Worm (Caenorhabditis elegans): Measurements from ENCODE around the gene Y2H9A.6.

Y2H9A.6 gene

DNA sequence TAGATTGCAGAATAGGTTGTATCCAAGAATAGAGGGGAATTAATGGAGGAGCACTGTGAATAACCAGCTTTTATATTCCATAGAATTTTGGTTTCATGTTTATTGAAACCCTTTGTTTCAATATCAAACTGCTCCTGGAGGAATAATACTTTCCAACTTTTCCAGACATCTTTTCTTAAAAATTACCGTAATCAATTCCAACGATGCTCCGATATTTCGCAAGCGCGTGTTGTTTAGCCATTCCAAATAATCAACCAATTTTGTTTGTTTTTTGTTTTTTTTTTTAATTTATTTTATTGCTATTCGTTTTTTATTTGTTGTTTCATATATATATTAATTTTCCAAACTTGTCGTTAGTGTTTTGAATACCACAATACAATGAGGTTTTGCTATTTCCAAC, 37.6 kb upstream of the Y2H9A.6 start, which contains the start of gene cutl-1:
TSS of gene cutl-1 (minus strand) at position 83 of the 400 bp plus-strand sequence.
- TF ChIP-seq nhr-85 (tag), result no peak
- TF ChIP-seq dpl-1 (GFP tag; optimal IDR thresholded peaks at IDR 0.05), result peak in 1 of 3 experiments; percentile 13
- no peak for TF ChIP-seq nhr-77 (tag; optimal IDR thresholded peaks at IDR 0.05)
- TF ChIP-seq lsy-2 (tag; optimal IDR thresholded peaks at IDR 0.05), result peak in 1 of 2 experiments; percentile 55
- TF ChIP-seq unc-30 (tag; optimal IDR thresholded peaks at IDR 0.05), result no peak

- peak; percentile 67 for TF ChIP-seq nhr-85 (tag)
- TF ChIP-seq lin-13 (GFP tag; optimal IDR thresholded peaks at IDR 0.05), result no peak
- TF ChIP-seq dpl-1 (GFP tag; optimal IDR thresholded peaks at IDR 0.05), result peak in 1 of 3 experiments; percentile 2
- TF ChIP-seq blmp-1 (tag; optimal IDR thresholded peaks at IDR 0.05), result peak; percentile 96
- TF ChIP-seq pag-3 (tag; optimal IDR thresholded peaks at IDR 0.05; ENCODE audit: borderline replicate concordance, insufficient read depth), result no peak
Measured at ce11 chrV:13406511-13406910, 37.1 kb upstream of the Y2H9A.6 start, which contains the start of gene F53F1.2. Gene F53F1.2 (plus strand): TSS chrV:13406816.

ce11 chrV:13407913-13408312, 35.7 kb upstream of the Y2H9A.6 start, which contains the start of gene F53F1.3:
Gene F53F1.3 (plus strand): TSS chrV:13408242.
- TF ChIP-seq elt-2 (tag; optimal IDR thresholded peaks at IDR 0.05) (peak; percentile 14), nhr-90 (tag; optimal IDR thresholded peaks at IDR 0.05; ENCODE audit: poor library complexity) (no peak)

DNA sequence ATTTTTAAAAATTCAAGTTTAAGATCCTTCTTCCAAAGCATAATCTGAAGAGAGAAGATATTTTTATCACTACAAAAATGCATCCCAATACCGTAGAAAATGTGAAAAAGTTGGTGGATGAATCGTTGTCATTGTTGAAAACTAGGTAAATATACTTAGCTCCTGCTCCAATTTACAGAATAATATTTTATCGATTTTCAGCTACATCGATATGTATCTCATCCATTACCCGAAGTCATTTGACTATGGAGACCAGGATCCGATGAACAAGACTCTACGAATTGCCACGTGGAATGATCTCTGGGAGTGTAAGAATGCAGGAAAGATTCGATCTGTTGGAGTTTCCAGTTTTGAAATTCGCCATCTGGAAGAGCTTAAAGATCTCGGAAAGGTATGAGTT, 35.2 kb upstream of the Y2H9A.6 start:
- TF ChIP-seq ztf-11 (tag; optimal IDR thresholded peaks at IDR 0.05), result no peak
- no peak for TF ChIP-seq pax-3 (tag; optimal IDR thresholded peaks at IDR 0.05)
- no peak for TF ChIP-seq elt-3 (tag; optimal IDR thresholded peaks at IDR 0.05)
- no peak for TF ChIP-seq tbx-2 (tag; optimal IDR thresholded peaks at IDR 0.05)
- no peak for TF ChIP-seq ceh-82 (tag; optimal IDR thresholded peaks at IDR 0.05)
- no peak for TF ChIP-seq nhr-85 (tag)
- TF ChIP-seq nhr-71 (tag; optimal IDR thresholded peaks at IDR 0.05), result no peak
- no peak for TF ChIP-seq xbp-1 (tag; optimal IDR thresholded peaks at IDR 0.05)
- TF ChIP-seq swsn-7 (tag; optimal IDR thresholded peaks at IDR 0.05), result no peak
- no peak for TF ChIP-seq sox-4 (tag; optimal IDR thresholded peaks at IDR 0.05)
- TF ChIP-seq alr-1 (tag; optimal IDR thresholded peaks at IDR 0.05; ENCODE audit: borderline replicate concordance), result no peak
- TF ChIP-seq unc-98 (GFP tag; IDR thresholded peaks at IDR 0.05), result no peak
- no peak for TF ChIP-seq vab-15 (tag; optimal IDR thresholded peaks at IDR 0.05)
- TF ChIP-seq lsy-2 (tag; optimal IDR thresholded peaks at IDR 0.05), result no peak
- TF ChIP-seq lin-15B (tag; optimal IDR thresholded peaks at IDR 0.05), result no peak
- no peak for TF ChIP-seq ama-1 (optimal IDR thresholded peaks at IDR 0.05)
- TF ChIP-seq unc-62 (GFP tag; optimal IDR thresholded peaks at IDR 0.05), result no peak

DNA sequence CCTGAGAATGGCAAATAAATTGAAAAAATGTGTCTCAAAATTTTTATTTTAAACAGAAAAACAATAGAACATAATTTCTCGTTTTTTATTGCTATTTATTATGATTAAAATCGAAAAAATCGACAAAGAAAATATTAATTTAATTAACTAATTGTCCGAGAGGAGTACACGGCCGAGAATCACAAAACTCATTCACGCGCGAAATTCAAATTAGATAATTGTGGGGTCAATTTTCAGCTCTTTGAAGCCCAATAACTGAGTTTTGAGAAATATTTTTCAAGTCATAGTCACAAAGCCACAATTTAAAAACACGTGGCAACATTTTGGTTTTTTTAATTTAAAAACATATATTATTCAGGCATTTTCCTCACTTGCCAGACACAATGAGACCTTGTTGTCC, 34.5 kb upstream of the Y2H9A.6 start:
- TF ChIP-seq nhr-90 (tag; optimal IDR thresholded peaks at IDR 0.05; ENCODE audit: poor library complexity) (peak; percentile 71), snu-23 (GFP tag; optimal IDR thresholded peaks at IDR 0.05) (peak; percentile 44), pag-3 (tag; optimal IDR thresholded peaks at IDR 0.05; ENCODE audit: borderline replicate concordance, insufficient read depth) (no peak), C16A3.4 (tag; optimal IDR thresholded peaks at IDR 0.05) (peak; percentile 6), snpc-4 (tag; optimal IDR thresholded peaks at IDR 0.05) (no peak), C34B4.2 (tag; optimal IDR thresholded peaks at IDR 0.05) (no peak), mab-9 (GFP tag; IDR thresholded peaks at IDR 0.05) (no peak), nhr-84 (tag; optimal IDR thresholded peaks at IDR 0.05) (no peak), lir-3 (tag; optimal IDR thresholded peaks at IDR 0.05; ENCODE audit: poor library complexity) (peak; percentile 82), nhr-28 (tag; optimal IDR thresholded peaks at IDR 0.05) (no peak), F16B12.6 (tag; optimal IDR thresholded peaks at IDR 0.05) (no peak), sox-4 (tag; optimal IDR thresholded peaks at IDR 0.05) (peak; percentile 23), zip-4 (GFP tag; optimal IDR thresholded peaks at IDR 0.05) (no peak), ceh-88 (GFP tag; IDR thresholded peaks at IDR 0.05) (no peak), tlp-1 (tag; optimal IDR thresholded peaks at IDR 0.05) (no peak), fkh-10 (GFP tag; optimal IDR thresholded peaks at IDR 0.05) (no peak), nhr-77 (tag; optimal IDR thresholded peaks at IDR 0.05) (no peak), unc-30 (tag; optimal IDR thresholded peaks at IDR 0.05) (no peak), unc-98 (GFP tag; IDR thresholded peaks at IDR 0.05) (no peak), nhr-76 (tag; optimal IDR thresholded peaks at IDR 0.05) (no peak), fos-1 (tag; optimal IDR thresholded peaks at IDR 0.05) (no peak), ets-5 (GFP tag; IDR thresholded peaks at IDR 0.05) (no peak), ceh-82 (tag; optimal IDR thresholded peaks at IDR 0.05) (no peak), egl-27 (tag; optimal IDR thresholded peaks at IDR 0.05) (no peak), hlh-17 (GFP tag; optimal IDR thresholded peaks at IDR 0.05; ENCODE audit: borderline replicate concordance) (no peak), tbx-2 (tag; optimal IDR thresholded peaks at IDR 0.05) (peak; percentile 43), unc-62 (GFP tag; optimal IDR thresholded peaks at IDR 0.05) (no peak), blmp-1 (tag; optimal IDR thresholded peaks at IDR 0.05) (peak; percentile 43)
